Fruit fly (Drosophila melanogaster) whole organism, embryonic: ENCODE measurements around the gene Usp30.

Experiments
- Antp ChIP-seq: fragments of 200-800 bp; sonication (Bioruptor generic); optimal IDR thresholded peaks from 3 replicates; lab custom pipeline; 2016; ENCODE audit warnings: missing biosample characterization, missing genetic modification characterization
- B-H1 ChIP-seq: fragments of 200-800 bp; sonication (Bioruptor generic); IDR thresholded peaks from 3 replicates; pipeline ENCODE4 v1.3.6; 2022; ENCODE audit warnings: missing biosample characterization, missing genetic modification characterization
- CG10147 ChIP-seq: fragments of 200-800 bp; sonication (Bioruptor generic); optimal IDR thresholded peaks from 2 replicates; lab custom pipeline; 2019; ENCODE audit warnings: missing biosample characterization, mild to moderate bottlenecking, missing genetic modification characterization, moderate library complexity
- CG10321 ChIP-seq: fragments of 200-800 bp; sonication (Bioruptor generic); IDR thresholded peaks from 2 replicates; pipeline ENCODE4 v1.3.6; 2022; ENCODE audit warnings: missing biosample characterization, missing genetic modification characterization
- CG10366 ChIP-seq: fragments of 200-800 bp; sonication (Bioruptor generic); IDR thresholded peaks from 2 replicates; pipeline ENCODE4 v1.3.6; 2022; ENCODE audit warnings: missing biosample characterization, missing genetic modification characterization
- CG15269 ChIP-seq: fragments of 200-800 bp; sonication (Bioruptor generic); optimal IDR thresholded peaks from 2 replicates; lab custom pipeline; 2018; ENCODE audit warnings: missing biosample characterization, mild to moderate bottlenecking, missing genetic modification characterization, moderate library complexity
- CG17359 ChIP-seq: fragments of 200-800 bp; sonication (Bioruptor generic); optimal IDR thresholded peaks from 3 replicates; lab custom pipeline; 2018; ENCODE audit warnings: missing biosample characterization, mild to moderate bottlenecking, missing genetic modification characterization, moderate library complexity
- CG17612 ChIP-seq: fragments of 200-800 bp; sonication (Bioruptor generic); IDR thresholded peaks from 2 replicates; pipeline ENCODE4 v1.3.6; 2022; ENCODE audit warnings: missing biosample characterization, missing genetic modification characterization
- CG1792 ChIP-seq: fragments of 200-800 bp; sonication (Bioruptor generic); optimal IDR thresholded peaks from 2 replicates; lab custom pipeline; 2016; ENCODE audit warnings: missing biosample characterization, missing genetic modification characterization
- CG1832 ChIP-seq: fragments of 200-800 bp; sonication (Bioruptor generic); optimal IDR thresholded peaks from 2 replicates; lab custom pipeline; 2017; ENCODE audit warnings: missing biosample characterization, mild to moderate bottlenecking, missing genetic modification characterization, inconsistent platforms
- CG2202 ChIP-seq: fragments of 200-800 bp; sonication (Bioruptor generic); optimal IDR thresholded peaks from 2 replicates; lab custom pipeline; 2018; ENCODE audit warnings: missing biosample characterization, mild to moderate bottlenecking, missing genetic modification characterization
- CG2875 ChIP-seq: fragments of 200-800 bp; sonication (Bioruptor generic); optimal IDR thresholded peaks from 2 replicates; lab custom pipeline; 2017; ENCODE audit warnings: missing biosample characterization, mild to moderate bottlenecking, missing genetic modification characterization, missing genetic modification reagents
- CG34376 ChIP-seq: fragments of 200-800 bp; sonication (Bioruptor generic); optimal IDR thresholded peaks from 2 replicates; lab custom pipeline; 2018; ENCODE audit warnings: missing biosample characterization, mild to moderate bottlenecking, missing genetic modification characterization
- CG4820 ChIP-seq: fragments of 200-800 bp; sonication (Bioruptor generic); optimal IDR thresholded peaks from 3 replicates; lab custom pipeline; 2016; ENCODE audit warnings: missing biosample characterization, missing genetic modification characterization
- Chrac-16 ChIP-seq: fragments of 200-800 bp; sonication (Bioruptor generic); optimal IDR thresholded peaks from 3 replicates; lab custom pipeline; 2016; ENCODE audit warnings: missing biosample characterization, missing genetic modification characterization
- D19B ChIP-seq: fragments of 200-800 bp; sonication (Bioruptor generic); optimal IDR thresholded peaks from 2 replicates; lab custom pipeline; 2017; ENCODE audit warnings: missing biosample characterization, mild to moderate bottlenecking, missing genetic modification characterization
- Dad ChIP-seq: fragments of 200-800 bp; sonication (Bioruptor generic); optimal IDR thresholded peaks from 3 replicates; lab custom pipeline; 2016; ENCODE audit warnings: missing biosample characterization, missing genetic modification characterization
- Dfd ChIP-seq, 2 experiments: fragments of >200 bp; optimal IDR thresholded peaks; 2 replicates each; lab custom pipeline; 2017; ENCODE audit warnings: missing biosample characterization in 2 of 2, missing genetic modification characterization in 2 of 2
- Dref ChIP-seq: fragments of 200-800 bp; sonication (Bioruptor generic); IDR thresholded peaks from 2 replicates; pipeline ENCODE4 v1.3.6; 2022; ENCODE audit warnings: missing biosample characterization, missing genetic modification characterization
- E2f2 ChIP-seq: fragments of 200-800 bp; sonication (Bioruptor generic); IDR thresholded peaks from 2 replicates; pipeline ENCODE4 v1.3.6; 2022; ENCODE audit warnings: missing biosample characterization, missing genetic modification characterization
- ERR ChIP-seq: fragments of 200-800 bp; sonication (Bioruptor generic); optimal IDR thresholded peaks from 2 replicates; lab custom pipeline; 2016; ENCODE audit warnings: missing biosample characterization, missing genetic modification characterization
- Eip74EF ChIP-seq, 2 experiments: fragments of 200-800 bp in 1 of 2; fragments of >200 bp in 1 of 2; sonication (Bioruptor generic) in 1 of 2; optimal IDR thresholded peaks; 2 replicates each; lab custom pipeline; 2017 to 2019; ENCODE audit warnings: missing biosample characterization in 2 of 2, missing genetic modification characterization in 2 of 2, mild to moderate bottlenecking in 1 of 2, moderate library complexity in 1 of 2
- HLHmδ ChIP-seq: fragments of 200-800 bp; sonication (Bioruptor generic); optimal IDR thresholded peaks from 2 replicates; lab custom pipeline; 2018; ENCODE audit warnings: missing biosample characterization, mild to moderate bottlenecking, missing genetic modification characterization, moderate library complexity
- Kr ChIP-seq: fragments of 200-800 bp; sonication (Bioruptor generic); optimal IDR thresholded peaks from 2 replicates; lab custom pipeline; 2017; ENCODE audit warnings: missing biosample characterization, mild to moderate bottlenecking, missing genetic modification characterization
- Mad ChIP-seq: fragments of 200-800 bp; sonication (Bioruptor generic); optimal IDR thresholded peaks from 2 replicates; lab custom pipeline; 2016; ENCODE audit warnings: missing biosample characterization, missing genetic modification characterization
- Med ChIP-seq: fragments of 200-800 bp; sonication (Bioruptor generic); peaks from one replicate; lab custom pipeline; 2016; ENCODE audit warnings: missing biosample characterization, missing genetic modification characterization, mild to moderate bottlenecking, inconsistent platforms, moderate library complexity
- Myb ChIP-seq: fragments of 200-800 bp; sonication (Bioruptor generic); optimal IDR thresholded peaks from 2 replicates; lab custom pipeline; 2016; ENCODE audit warnings: missing biosample characterization, missing genetic modification characterization
- Nf-YA ChIP-seq: fragments of 200-800 bp; sonication (Bioruptor generic); IDR thresholded peaks from 2 replicates; pipeline ENCODE4 v1.3.6; 2022; ENCODE audit warnings: missing biosample characterization, missing genetic modification characterization
- Oli ChIP-seq: fragments of 200-800 bp; sonication (Bioruptor generic); optimal IDR thresholded peaks from 2 replicates; lab custom pipeline; 2018; ENCODE audit warnings: missing biosample characterization, mild to moderate bottlenecking, missing genetic modification characterization, moderate library complexity
- ase ChIP-seq: fragments of 200-800 bp; sonication (Bioruptor generic); IDR thresholded peaks from 3 replicates; pipeline ENCODE4 v1.3.6; 2022; ENCODE audit warnings: missing biosample characterization, missing genetic modification characterization
- ato ChIP-seq: fragments of 200-800 bp; sonication (Bioruptor generic); IDR thresholded peaks from 2 replicates; pipeline ENCODE4 v1.3.6; 2022; ENCODE audit warnings: missing biosample characterization, missing genetic modification characterization; ENCODE audit not compliant: partially characterized antibody
- bcd ChIP-seq: fragments of 200-800 bp; sonication (Bioruptor generic); optimal IDR thresholded peaks from 2 replicates; lab custom pipeline; 2017; ENCODE audit warnings: missing biosample characterization, mild to moderate bottlenecking, missing genetic modification characterization
- bsh ChIP-seq, 2 experiments: fragments of 200-800 bp; sonication (Bioruptor generic); optimal IDR thresholded peaks; 2 replicates each; lab custom pipeline; 2017 to 2018; ENCODE audit warnings: mild to moderate bottlenecking in 2 of 2, missing biosample characterization in 2 of 2, missing genetic modification characterization in 2 of 2, moderate library complexity in 1 of 2
- da ChIP-seq: fragments of 200-800 bp; sonication (Bioruptor generic); optimal IDR thresholded peaks from 2 replicates; lab custom pipeline; 2016; ENCODE audit warnings: missing biosample characterization, missing genetic modification characterization
- dm ChIP-seq: fragments of 200-800 bp; sonication (Bioruptor generic); optimal IDR thresholded peaks from 3 replicates; lab custom pipeline; 2016; ENCODE audit warnings: missing biosample characterization, missing genetic modification characterization
- emc ChIP-seq: fragments of 200-800 bp; sonication (Bioruptor generic); optimal IDR thresholded peaks from 2 replicates; lab custom pipeline; 2016; ENCODE audit warnings: missing biosample characterization, missing genetic modification characterization
- fd3F ChIP-seq: fragments of 200-800 bp; sonication (Bioruptor generic); optimal IDR thresholded peaks from 2 replicates; lab custom pipeline; 2018; ENCODE audit warnings: missing biosample characterization, mild to moderate bottlenecking, missing genetic modification characterization, moderate library complexity
- kay ChIP-seq: fragments of 200-800 bp; sonication (Bioruptor generic); optimal IDR thresholded peaks from 2 replicates; lab custom pipeline; 2016; ENCODE audit warnings: missing biosample characterization, missing genetic modification characterization
- lov ChIP-seq, 2 experiments: fragments of 200-800 bp in 1 of 2; fragments of >200 bp in 1 of 2; sonication (Bioruptor generic) in 1 of 2; IDR thresholded peaks in 1 of 2; optimal IDR thresholded peaks in 1 of 2; 2 replicates in 1 of 2; 3 replicates in 1 of 2; pipeline versions ENCODE4 v1.3.6 to Lab custom; 2017 to 2022; ENCODE audit warnings: missing biosample characterization in 1 of 2, missing genetic modification characterization in 1 of 2
- nmo ChIP-seq: fragments of 200-800 bp; sonication (Bioruptor generic); optimal IDR thresholded peaks from 2 replicates; lab custom pipeline; 2018; ENCODE audit warnings: missing biosample characterization, mild to moderate bottlenecking, missing genetic modification characterization, moderate library complexity
- nom ChIP-seq: fragments of 200-800 bp; sonication (Bioruptor generic); optimal IDR thresholded peaks from 2 replicates; lab custom pipeline; 2017; ENCODE audit warnings: missing biosample characterization, missing genetic modification characterization, mild to moderate bottlenecking, moderate library complexity, missing genetic modification reagents
- odd ChIP-seq: fragments of 200-800 bp; sonication (Bioruptor generic); optimal IDR thresholded peaks from 2 replicates; lab custom pipeline; 2017; ENCODE audit warnings: missing biosample characterization, mild to moderate bottlenecking, missing genetic modification characterization
- pzg ChIP-seq: fragments of 200-800 bp; sonication (Bioruptor generic); optimal IDR thresholded peaks from 3 replicates; lab custom pipeline; 2018; ENCODE audit warnings: missing biosample characterization, mild to moderate bottlenecking, missing genetic modification characterization, moderate library complexity
- repo ChIP-seq: fragments of 200-800 bp; sonication (Bioruptor generic); optimal IDR thresholded peaks from 2 replicates; lab custom pipeline; 2016; ENCODE audit warnings: missing biosample characterization, missing genetic modification characterization
- ro ChIP-seq: fragments of 200-800 bp; sonication (Bioruptor generic); IDR thresholded peaks from 2 replicates; pipeline ENCODE4 v1.3.6; 2022; ENCODE audit warnings: missing biosample characterization, missing genetic modification characterization
- salm ChIP-seq: fragments of 200-800 bp; sonication (Bioruptor generic); optimal IDR thresholded peaks from 2 replicates; lab custom pipeline; 2018; ENCODE audit warnings: missing biosample characterization, mild to moderate bottlenecking, missing genetic modification characterization
- sd ChIP-seq: fragments of 200-800 bp; sonication (Bioruptor generic); optimal IDR thresholded peaks from 3 replicates; lab custom pipeline; 2018; ENCODE audit warnings: missing biosample characterization, mild to moderate bottlenecking, missing genetic modification characterization, moderate library complexity
- sqz ChIP-seq: fragments of 200-800 bp; sonication (Bioruptor generic); optimal IDR thresholded peaks from 3 replicates; lab custom pipeline; 2018; ENCODE audit warnings: missing biosample characterization, mild to moderate bottlenecking, missing genetic modification characterization
- ttk ChIP-seq: fragments of 200-800 bp; sonication (Bioruptor generic); IDR thresholded peaks from 2 replicates; pipeline ENCODE4 v2.1.2; 2022; ENCODE audit warnings: missing biosample characterization, missing genetic modification characterization
- vfl ChIP-seq: fragments of 200-800 bp; sonication (Bioruptor generic); optimal IDR thresholded peaks from 2 replicates; lab custom pipeline; 2016; ENCODE audit warnings: missing biosample characterization, missing genetic modification characterization
- wdn ChIP-seq: fragments of 200-800 bp; sonication (Bioruptor generic); IDR thresholded peaks from 2 replicates; pipeline ENCODE4 v1.3.6; 2022; ENCODE audit warnings: missing biosample characterization, missing genetic modification characterization

Usp30 gene

dm6 chrX:5847544-5847943 lies 32.0 kb downstream of the Usp30 start (continued):
- TF ChIP-seq lov (optimal IDR thresholded peaks at IDR 0.05; lab: Kevin White, UChicago) (no peak), lov (GFP tag; IDR thresholded peaks at IDR 0.05; lab: Robert Waterston, UW) (no peak), CG17612 (GFP tag; lab: Robert Waterston, UW) (no peak), CG15269 (tag; lab: Kevin White, UChicago) (peak; percentile 36), Nf-YA (GFP tag; lab: Robert Waterston, UW) (no peak), ase (GFP tag; lab: Robert Waterston, UW) (no peak), da (GFP tag; lab: Kevin White, UChicago) (no peak), HLHmδ (GFP tag; lab: Kevin White, UChicago) (no peak), CG2875 (GFP tag; lab: Kevin White, UChicago) (no peak), Chrac-16 (no peak), B-H1 (GFP tag; lab: Robert Waterston, UW) (no peak), CG1832 (GFP tag; lab: Kevin White, UChicago) (no peak), sqz (GFP tag; lab: Kevin White, UChicago) (no peak), Myb (GFP tag; lab: Kevin White, UChicago) (no peak), Eip74EF (GFP tag; optimal IDR thresholded peaks at IDR 0.05; lab: Kevin White, UChicago) (no peak), salm (tag; lab: Kevin White, UChicago) (no peak), ro (no peak), Mad (no peak), dm (GFP tag; lab: Kevin White, UChicago) (no peak), Kr (GFP tag; lab: Kevin White, UChicago) (no peak), ERR (GFP tag; lab: Kevin White, UChicago) (no peak), CG10366 (GFP tag; lab: Robert Waterston, UW) (no peak; the same call in 1 of the 2 replicates), CG10321 (GFP tag; lab: Robert Waterston, UW) (no peak), CG4820 (GFP tag; lab: Kevin White, UChicago) (no peak), repo (GFP tag; lab: Kevin White, UChicago) (no peak), Dref (GFP tag; lab: Robert Waterston, UW) (no peak), emc (GFP tag; lab: Kevin White, UChicago) (no peak), D19B (GFP tag; lab: Kevin White, UChicago) (no peak), Dfd (GFP tag; optimal IDR thresholded peaks at IDR 0.05; lab: Kevin White, UChicago) (no peak), CG10147 (no peak), vfl (GFP tag; lab: Kevin White, UChicago) (no peak), Med (GFP tag; lab: Kevin White, UChicago) (peak; percentile 78), CG34376 (GFP tag; lab: Kevin White, UChicago) (no peak), CG1792 (GFP tag; lab: Kevin White, UChicago) (no peak), bcd (GFP tag; lab: Kevin White, UChicago) (peak; percentile 25), Dad (GFP tag; lab: Kevin White, UChicago) (no peak), nom (GFP tag; lab: Kevin White, UChicago) (no peak), ato (GFP tag; lab: Robert Waterston, UW) (no peak), ttk (GFP tag; lab: Robert Waterston, UW) (peak; percentile 35; the same call in 1 of the 2 replicates), sd (tag; lab: Kevin White, UChicago) (no peak), odd (GFP tag; lab: Kevin White, UChicago) (no peak), Antp (GFP tag; lab: Kevin White, UChicago) (peak; percentile 22), E2f2 (GFP tag; lab: Robert Waterston, UW) (0 out of 2 replicates have a peak, but pooled peaks have one; percentile 8), nmo (GFP tag; lab: Kevin White, UChicago) (peak; percentile 5), kay (GFP tag; lab: Kevin White, UChicago) (no peak), fd3F (no peak), Oli (no peak), wdn (GFP tag; lab: Robert Waterston, UW) (no peak), pzg (GFP tag; lab: Kevin White, UChicago) (no peak), CG17359 (tag; lab: Kevin White, UChicago) (peak; percentile 36), bsh (GFP tag; optimal IDR thresholded peaks at IDR 0.05; lab: Kevin White, UChicago) (no peak), CG2202 (tag; lab: Kevin White, UChicago) (no peak)
